Worm (Caenorhabditis elegans) whole organism, young adult: Measurements from ENCODE around the gene scl-26.

Source experiments
- Y53F4B.3 ChIP-seq: fragments of 200-800 bp; sonication (Bioruptor generic); IDR thresholded peaks from 2 replicates; pipeline ENCODE4 v1.3.6; 2022; ENCODE audit warnings: missing genetic modification reagents, missing genetic modification characterization, missing compliant biosample characterization
- Y79H2A.3 ChIP-seq: fragments of 200-800 bp; sonication (Bioruptor generic); conservative IDR thresholded peaks from 2 replicates; pipeline ENCODE4 v1.3.6; 2022; ENCODE audit warnings: missing genetic modification reagents, missing genetic modification characterization, missing compliant biosample characterization
- aptf-3 ChIP-seq: fragments of 200-800 bp; sonication (Bioruptor generic); IDR thresholded peaks from 2 replicates; pipeline ENCODE4 v1.3.6; 2022; ENCODE audit warnings: missing genetic modification characterization, missing compliant biosample characterization
- bed-2 ChIP-seq: fragments of 200-800 bp; sonication (Bioruptor generic); IDR thresholded peaks from 2 replicates; pipeline ENCODE4 v1.3.6; 2022; ENCODE audit warnings: missing genetic modification reagents, missing genetic modification characterization, missing compliant biosample characterization
- die-1 ChIP-seq: sonication (generic microtip); optimal IDR thresholded peaks from 2 replicates; lab custom pipeline; 2016; ENCODE audit warnings: missing genotype, mild to moderate bottlenecking, missing genetic modification characterization, missing compliant biosample characterization
- dpl-1 ChIP-seq: fragments of 150-350 bp; optimal IDR thresholded peaks from 2 replicates; lab custom pipeline; 2014; ENCODE audit warnings: missing biosample characterization, missing genetic modification reagents, missing genetic modification characterization
- efl-1 ChIP-seq: fragments of 150-350 bp; optimal IDR thresholded peaks from 2 replicates; lab custom pipeline; 2014; ENCODE audit warnings: missing biosample characterization, missing genetic modification reagents, missing genetic modification characterization
- egl-18 ChIP-seq: fragments of 200-800 bp; sonication (Bioruptor generic); IDR thresholded peaks from 2 replicates; pipeline ENCODE4 v1.3.6; 2022; ENCODE audit warnings: missing genetic modification reagents, missing genetic modification characterization, missing compliant biosample characterization
- egl-44 ChIP-seq: fragments of 200-800 bp; sonication (Bioruptor generic); IDR thresholded peaks from 2 replicates; pipeline ENCODE4 v1.3.6; 2022; ENCODE audit warnings: missing genetic modification reagents, missing genetic modification characterization, missing compliant biosample characterization
- ets-4 ChIP-seq: fragments of 200-800 bp; sonication (Bioruptor generic); optimal IDR thresholded peaks from 2 replicates; lab custom pipeline; 2018; ENCODE audit warnings: mild to moderate bottlenecking, missing genetic modification characterization, missing compliant biosample characterization
- hlh-26 ChIP-seq: fragments of 200-800 bp; sonication (Bioruptor generic); conservative IDR thresholded peaks from 2 replicates; pipeline ENCODE4 v1.3.6; 2022; ENCODE audit warnings: missing genetic modification reagents, missing genetic modification characterization, missing compliant biosample characterization
- hsf-1 ChIP-seq: fragments of 200-800 bp; sonication (Bioruptor generic); IDR thresholded peaks from 2 replicates; pipeline ENCODE4 v1.3.6; 2022; ENCODE audit warnings: missing genetic modification reagents, missing genetic modification characterization, missing compliant biosample characterization
- let-607 ChIP-seq, 2 experiments: fragments of 200-800 bp in 1 of 2; sonication (Bioruptor generic) in 1 of 2; sonication (generic microtip) in 1 of 2; optimal IDR thresholded peaks; 2 replicates each; lab custom pipeline; 2016 to 2018; ENCODE audit warnings: mild to moderate bottlenecking in 2 of 2, missing compliant biosample characterization in 2 of 2, missing genetic modification characterization in 2 of 2, moderate library complexity in 2 of 2, missing genotype in 1 of 2
- lin-40 ChIP-seq: sonication (generic microtip); optimal IDR thresholded peaks from 2 replicates; lab custom pipeline; 2016; ENCODE audit warnings: missing genetic modification characterization, mild to moderate bottlenecking, missing compliant biosample characterization, missing genotype, missing genetic modification reagents
- lin-54 ChIP-seq: fragments of 200-800 bp; sonication (Bioruptor generic); optimal IDR thresholded peaks from 2 replicates; lab custom pipeline; 2018; ENCODE audit warnings: mild to moderate bottlenecking, missing genetic modification characterization, missing compliant biosample characterization
- lir-1 ChIP-seq: fragments of 200-800 bp; sonication (Bioruptor generic); conservative IDR thresholded peaks from 2 replicates; pipeline ENCODE4 v1.3.6; 2022; ENCODE audit warnings: missing genetic modification reagents, missing genetic modification characterization, missing compliant biosample characterization
- madf-6 ChIP-seq: fragments of 200-800 bp; sonication (Bioruptor generic); IDR thresholded peaks from 2 replicates; pipeline ENCODE4 v1.3.6; 2022; ENCODE audit warnings: missing genetic modification reagents, missing genetic modification characterization, missing compliant biosample characterization
- madf-8 ChIP-seq: fragments of 200-800 bp; sonication (Bioruptor generic); conservative IDR thresholded peaks from 2 replicates; pipeline ENCODE4 v1.3.6; 2022; ENCODE audit warnings: missing genetic modification reagents, missing genetic modification characterization, missing compliant biosample characterization
- nfya-1 ChIP-seq: sonication (generic microtip); optimal IDR thresholded peaks from 2 replicates; lab custom pipeline; 2017; ENCODE audit warnings: antibody characterized with exemption, missing compliant biosample characterization, missing genetic modification characterization, borderline replicate concordance; ENCODE audit not compliant: insufficient read depth
- nfya-2 ChIP-seq: fragments of 200-800 bp; sonication (Bioruptor generic); IDR thresholded peaks from 2 replicates; pipeline ENCODE4 v1.3.6; 2022; ENCODE audit warnings: missing genetic modification reagents, missing genetic modification characterization, missing compliant biosample characterization
- nfyb-1 ChIP-seq: fragments of 200-800 bp; sonication (Bioruptor generic); IDR thresholded peaks from 2 replicates; pipeline ENCODE4 v1.3.6; 2022; ENCODE audit warnings: missing genetic modification reagents, missing genetic modification characterization, missing compliant biosample characterization
- nhr-80 ChIP-seq: sonication (generic microtip); optimal IDR thresholded peaks from 2 replicates; lab custom pipeline; 2016; ENCODE audit warnings: missing genetic modification characterization, missing compliant biosample characterization
- nhr-90 ChIP-seq: sonication (generic microtip); optimal IDR thresholded peaks from 2 replicates; lab custom pipeline; 2016; ENCODE audit warnings: missing genotype, mild to moderate bottlenecking, missing genetic modification characterization, missing compliant biosample characterization
- rcor-1 ChIP-seq: fragments of 200-800 bp; sonication (Bioruptor generic); IDR thresholded peaks from 2 replicates; pipeline ENCODE4 v1.3.6; 2022; ENCODE audit warnings: missing genetic modification reagents, missing genetic modification characterization, missing compliant biosample characterization
- rec-8 ChIP-seq, 2 experiments: sonication (generic microtip); optimal IDR thresholded peaks; 2 replicates each; lab custom pipeline; 2016; ENCODE audit warnings: mild to moderate bottlenecking in 2 of 2, missing genetic modification characterization in 2 of 2, missing genetic modification reagents in 2 of 2, missing genotype in 2 of 2, missing biosample characterization in 1 of 2, missing compliant biosample characterization in 1 of 2, moderate library complexity in 1 of 2
- rpc-1 ChIP-seq, 2 experiments: fragments of 150-350 bp in 1 of 2; sonication (generic microtip) in 1 of 2; optimal IDR thresholded peaks; 2 replicates each; lab custom pipeline; 2014 to 2018; ENCODE audit warnings: missing biosample characterization in 1 of 2, missing genetic modification characterization in 1 of 2, missing genetic modification reagents in 1 of 2, missing genotype in 1 of 2
- sdz-38 ChIP-seq: sonication (generic microtip); optimal IDR thresholded peaks from 2 replicates; lab custom pipeline; 2016; ENCODE audit warnings: missing genotype, missing genetic modification characterization, missing compliant biosample characterization
- snpc-4 ChIP-seq, 5 experiments: fragments of 150-350 bp in 1 of 5; sonication (generic microtip) in 4 of 5; optimal IDR thresholded peaks; 2 replicates each; lab custom pipeline; 2014 to 2018; ENCODE audit warnings: missing genetic modification characterization in 5 of 5, missing biosample characterization in 3 of 5, antibody characterized with exemption in 2 of 5, mild to moderate bottlenecking in 2 of 5, missing compliant biosample characterization in 2 of 5, missing genotype in 2 of 5, moderate library complexity in 2 of 5, missing genetic modification reagents in 1 of 5
- sptf-2 ChIP-seq: fragments of 200-800 bp; sonication (Bioruptor generic); optimal IDR thresholded peaks from 2 replicates; lab custom pipeline; 2018; ENCODE audit warnings: mild to moderate bottlenecking, missing genetic modification characterization, missing compliant biosample characterization
- unc-130 ChIP-seq: sonication (generic microtip); optimal IDR thresholded peaks from 2 replicates; lab custom pipeline; 2016; ENCODE audit warnings: missing genetic modification reagents, missing genetic modification characterization, missing compliant biosample characterization
- xnd-1 ChIP-seq: sonication (generic microtip); optimal IDR thresholded peaks from 2 replicates; lab custom pipeline; 2016; ENCODE audit warnings: missing genotype, missing genetic modification reagents, missing genetic modification characterization, missing compliant biosample characterization
- zfh-2 ChIP-seq: fragments of 200-800 bp; sonication (Bioruptor generic); conservative IDR thresholded peaks from 2 replicates; pipeline ENCODE4 v1.3.6; 2022; ENCODE audit warnings: missing genetic modification reagents, missing genetic modification characterization, missing compliant biosample characterization
- zim-3 ChIP-seq: sonication (generic microtip); optimal IDR thresholded peaks from 2 replicates; lab custom pipeline; 2017; ENCODE audit warnings: mild to moderate bottlenecking, missing genetic modification characterization, moderate library complexity, missing compliant biosample characterization
- ztf-18 ChIP-seq: sonication (generic microtip); optimal IDR thresholded peaks from 2 replicates; lab custom pipeline; 2016; ENCODE audit warnings: missing genotype, mild to moderate bottlenecking, missing genetic modification characterization, missing compliant biosample characterization
- ztf-28 ChIP-seq: fragments of 200-800 bp; sonication (Bioruptor generic); IDR thresholded peaks from 2 replicates; pipeline ENCODE4 v1.3.6; 2022; ENCODE audit warnings: missing genetic modification reagents, missing genetic modification characterization, missing compliant biosample characterization
- ztf-6 ChIP-seq: fragments of 200-800 bp; sonication (Bioruptor generic); IDR thresholded peaks from 2 replicates; pipeline ENCODE4 v1.3.6; 2022; ENCODE audit warnings: missing genetic modification reagents, missing genetic modification characterization, missing compliant biosample characterization

scl-26 gene

ce11 chrV:7612044-7612443 lies 10.7 kb upstream of the scl-26 start, which contains the start of gene clec-215 (continued):
- TF ChIP-seq unc-130, result no peak

DNA sequence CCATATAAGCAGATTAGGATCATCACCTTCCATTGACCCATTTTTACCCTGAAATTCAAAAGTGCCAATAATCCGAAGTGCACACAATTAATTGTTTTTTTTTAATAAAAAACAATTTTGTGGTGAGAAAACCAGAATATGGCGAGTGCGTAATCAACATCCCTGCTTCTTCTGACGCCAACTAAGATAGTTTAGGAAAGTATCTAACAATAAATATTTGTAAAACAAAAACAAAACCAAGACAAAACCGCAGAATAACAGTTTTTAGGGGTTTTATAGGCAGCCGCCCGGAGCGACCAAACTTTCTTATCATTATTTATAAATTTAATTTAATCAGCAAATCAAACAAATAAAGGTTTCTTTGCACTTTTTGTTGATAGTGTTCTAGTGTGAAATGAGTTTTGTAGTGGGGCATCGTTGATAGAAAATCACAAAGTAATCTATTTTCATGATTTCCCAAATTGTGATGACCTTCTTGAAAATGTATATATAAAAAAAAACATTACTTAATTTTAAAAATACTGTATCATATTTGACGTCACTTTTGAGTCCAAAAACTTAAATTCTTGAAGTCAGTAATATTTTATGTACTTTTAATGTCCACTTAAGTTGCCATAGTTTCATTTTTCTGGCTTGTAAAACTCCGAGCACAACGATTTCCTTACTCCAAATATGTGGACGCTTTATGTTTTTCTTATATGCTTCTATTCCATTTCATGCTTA lies 8.5 kb upstream of the scl-26 start, which contains the start of the genes folt-3 and clec-214:
Gene folt-3 (minus strand): TSS at position 51 of the 723 bp plus-strand sequence.
Gene clec-214 (plus strand): TSS at position 673 of the 723 bp plus-strand sequence.
- TF ChIP-seq Y79H2A.3 (GFP tag; lab: Robert Waterston, UW) (no peak), hsf-1 (GFP tag; lab: Robert Waterston, UW) (no peak), die-1 (tag; lab: Kevin White, UChicago) (no peak), rpc-1 (optimal IDR thresholded peaks at IDR 0.05; lab: Kevin White, UChicago) (no peak), rpc-1 (tag; optimal IDR thresholded peaks at IDR 0.05; lab: Kevin White, UChicago) (no peak), nhr-80 (tag; lab: Kevin White, UChicago) (peak; percentile 25), nfya-2 (no peak), zim-3 (tag; lab: Kevin White, UChicago) (no peak)
- TF ChIP-seq, all 124 proteins: peak for 1

- TF ChIP-seq egl-44 (GFP tag; lab: Robert Waterston, UW) (no peak), egl-18 (GFP tag; lab: Robert Waterston, UW) (no peak), lin-40 (no peak), let-607 (tag; optimal IDR thresholded peaks at IDR 0.05; lab: Kevin White, UChicago) (no peak), madf-8 (GFP tag; lab: Robert Waterston, UW) (no peak), ztf-28 (GFP tag; lab: Robert Waterston, UW) (no peak), sdz-38 (tag; lab: Kevin White, UChicago) (no peak), lin-54 (GFP tag; lab: Kevin White, UChicago) (no peak), aptf-3 (no peak), efl-1 (GFP tag; lab: Kevin White, UChicago) (no peak), bed-2 (GFP tag; lab: Robert Waterston, UW) (no peak), ztf-6 (GFP tag; lab: Robert Waterston, UW) (no peak)
- TF ChIP-seq, all 124 proteins: peak for 0
These were observed 3.5 kb upstream of the scl-26 start, which contains the start of gene clec-213 for ce11 chrV:7604858-7605257. Gene clec-213, plus strand, starts transcription at chrV:7605158.

- TF ChIP-seq dpl-1 (GFP tag; lab: Kevin White, UChicago) (peak; percentile 28), snpc-4 (GFP tag; optimal IDR thresholded peaks at IDR 0.05; lab: Kevin White, UChicago) (no peak), snpc-4 (tag; optimal IDR thresholded peaks at IDR 0.05; lab: Kevin White, UChicago) (no peak), rec-8 (tag; optimal IDR thresholded peaks at IDR 0.05; lab: Kevin White, UChicago) (no peak), rcor-1 (GFP tag; lab: Robert Waterston, UW) (no peak), nfyb-1 (GFP tag; lab: Robert Waterston, UW) (no peak), Y53F4B.3 (GFP tag; lab: Robert Waterston, UW) (no peak), nfya-1 (tag; lab: Kevin White, UChicago) (no peak), nhr-90 (no peak), madf-8 (GFP tag; lab: Robert Waterston, UW) (peak; percentile 26; the same call in 1 of the 2 replicates), lir-1 (no peak), efl-1 (GFP tag; lab: Kevin White, UChicago) (peak; percentile 86), ets-4 (GFP tag; lab: Kevin White, UChicago) (no peak), hlh-26 (GFP tag; lab: Robert Waterston, UW) (no peak), zfh-2 (GFP tag; lab: Robert Waterston, UW) (no peak), sptf-2 (GFP tag; lab: Kevin White, UChicago) (no peak), xnd-1 (tag; lab: Kevin White, UChicago) (no peak), ztf-18 (tag; lab: Kevin White, UChicago) (no peak), madf-6 (GFP tag; lab: Robert Waterston, UW) (peak; percentile 84)
- TF ChIP-seq, all 124 proteins: peak for 4
These were observed 2.1 kb upstream of the scl-26 start, which contains the start of gene C50E3.11 for ce11 chrV:7603404-7603803. Gene C50E3.11, minus strand, starts transcription at chrV:7603486.
